Fruit fly (Drosophila melanogaster): ENCODE results near the gene CG17195.

Gene CG17195

DNA sequence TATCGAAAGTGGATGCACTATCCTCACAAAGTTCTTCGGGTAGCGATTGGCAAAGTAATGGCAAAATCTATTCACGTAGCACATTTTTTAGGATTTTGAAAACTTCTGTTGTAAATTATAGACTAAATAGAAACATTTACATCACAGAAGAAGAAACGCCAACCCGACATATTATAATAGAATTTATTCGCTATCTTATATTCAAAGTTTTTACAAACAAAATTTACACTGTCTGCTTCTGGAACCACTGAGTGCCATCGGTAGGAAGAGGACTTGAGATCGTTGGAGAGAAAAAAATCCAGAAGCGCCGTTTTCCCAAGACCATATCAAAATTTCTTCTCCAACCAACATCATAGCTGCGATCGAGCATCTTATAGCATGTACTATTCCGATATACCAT, at the start of gene CG17195:
TSS of gene CG17195 (minus strand) at position 101 of the 400 bp plus-strand sequence.
- TF ChIP-seq CTCF (optimal IDR thresholded peaks at IDR 0.05) (no peak), CG8478 (optimal IDR thresholded peaks at IDR 0.05) (no peak)

- TF ChIP-seq CTCF (optimal IDR thresholded peaks at IDR 0.05) (no peak), CG8478 (optimal IDR thresholded peaks at IDR 0.05) (no peak)
Measured at dm6 chr3R:25815179-25815578, 38.2 kb upstream of the CG17195 start, which contains the start of gene CG14354. TSS of gene CG14354 (plus strand) at chr3R:25815479.

DNA sequence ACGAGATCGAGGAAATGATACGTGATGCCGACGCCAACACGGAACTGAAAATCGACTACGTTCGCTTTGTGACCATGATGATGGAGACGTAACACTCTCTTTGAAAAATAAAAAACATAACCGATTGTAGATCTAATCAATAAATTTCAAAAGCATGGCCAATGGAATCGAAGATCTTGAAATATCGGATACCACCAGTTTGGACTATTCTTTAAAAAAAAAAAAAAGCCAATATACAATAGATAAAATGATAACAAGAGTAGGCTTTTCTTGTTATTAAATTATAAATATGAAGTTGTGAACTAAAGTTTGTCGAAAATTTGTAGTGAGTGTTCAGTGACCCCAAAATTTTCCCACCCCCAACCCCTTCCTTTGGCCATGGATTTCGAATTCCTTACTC, 34.6 kb upstream of the CG17195 start, which contains the start of the genes Acam and CG17770:
TSS of gene Acam (plus strand) at position 301 of the 400 bp plus-strand sequence.
TSS of gene CG17770 (plus strand) at position 301 of the 400 bp plus-strand sequence.
- TF ChIP-seq CTCF (optimal IDR thresholded peaks at IDR 0.05) (no peak), CG8478 (optimal IDR thresholded peaks at IDR 0.05) (no peak)

DNA sequence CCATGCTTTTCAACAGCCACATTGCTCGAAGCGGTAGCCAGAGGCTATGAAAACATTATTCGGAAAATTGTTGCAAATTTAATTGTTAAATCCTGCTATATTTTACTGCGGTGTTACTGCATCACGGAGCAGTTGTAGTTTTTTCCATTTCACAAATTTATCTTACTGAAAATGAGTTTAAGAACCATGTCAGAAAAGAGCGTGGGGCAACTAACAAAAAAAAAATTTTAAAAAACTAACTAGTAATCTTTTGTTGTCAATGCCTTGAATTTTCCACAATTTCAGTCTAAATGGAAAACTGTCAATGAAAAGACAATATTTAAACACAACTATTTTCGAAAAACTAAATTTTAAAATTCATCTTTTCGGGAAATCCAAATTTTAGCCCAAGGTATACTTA, 33.8 kb upstream of the CG17195 start, which contains the start of gene CG5024:
TSS of gene CG5024 (plus strand) at position 301 of the 400 bp plus-strand sequence.
- TF ChIP-seq CTCF (optimal IDR thresholded peaks at IDR 0.05) = no peak
- TF ChIP-seq CG8478 (optimal IDR thresholded peaks at IDR 0.05) = no peak

dm6 chr3R:25806145-25806544, 29.1 kb upstream of the CG17195 start, which contains the start of gene BG642167:
TSS of gene BG642167 (plus strand) at chr3R:25806445.
- TF ChIP-seq CTCF (optimal IDR thresholded peaks at IDR 0.05) (no peak), CG8478 (optimal IDR thresholded peaks at IDR 0.05) (no peak)

DNA sequence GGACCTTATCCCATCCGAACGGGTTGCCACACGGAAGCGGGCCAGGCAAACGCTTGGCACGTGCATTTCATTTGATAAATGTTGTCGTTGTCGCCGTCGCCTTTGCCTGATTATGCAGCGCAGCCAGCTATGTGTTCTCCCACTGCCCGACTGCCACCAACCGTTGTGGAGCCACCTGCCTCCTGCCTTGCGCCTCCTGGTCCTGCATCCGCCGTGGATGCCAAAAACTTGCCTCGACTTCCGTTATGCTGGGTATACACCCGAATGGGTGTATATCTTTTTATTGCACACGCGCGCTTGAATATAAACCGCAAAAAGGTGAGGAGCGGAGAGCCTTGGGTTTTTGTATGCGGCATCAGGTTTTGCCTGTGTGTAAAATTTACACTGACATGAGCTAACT, 14.8 kb upstream of the CG17195 start:
- TF ChIP-seq CG8478 (optimal IDR thresholded peaks at IDR 0.05) (no peak), CTCF (optimal IDR thresholded peaks at IDR 0.05) (no peak)

dm6 chr3R:25790371-25790770, 13.4 kb upstream of the CG17195 start, which contains the start of gene CG31093:
TSS of gene CG31093 (minus strand) at chr3R:25790471.
- TF ChIP-seq CTCF (optimal IDR thresholded peaks at IDR 0.05) (no peak), CG8478 (optimal IDR thresholded peaks at IDR 0.05) (no peak)

DNA sequence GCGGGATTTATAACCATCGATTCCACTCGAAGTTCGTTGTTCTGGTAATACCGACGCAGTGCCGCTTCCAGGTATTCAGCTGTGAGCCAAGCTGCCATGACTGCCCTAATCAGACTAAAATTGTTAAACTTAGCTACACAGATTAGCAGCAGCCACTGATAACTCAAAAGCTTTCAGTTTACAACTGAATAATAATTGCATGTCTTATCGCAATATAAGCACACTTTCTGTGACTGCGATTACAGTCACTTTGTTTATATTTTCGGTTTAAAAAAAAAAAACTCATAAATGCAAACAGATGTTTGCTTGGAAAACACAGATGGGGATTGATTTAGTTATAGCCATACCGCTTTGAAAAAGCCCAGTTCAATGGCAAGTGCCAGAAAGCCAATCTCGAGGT, 12.4 kb upstream of the CG17195 start, which contains the start of gene CG31380:
TSS of gene CG31380 (minus strand) at position 101 of the 400 bp plus-strand sequence.
- TF ChIP-seq CTCF (optimal IDR thresholded peaks at IDR 0.05) (no peak), CG8478 (optimal IDR thresholded peaks at IDR 0.05) (no peak)

DNA sequence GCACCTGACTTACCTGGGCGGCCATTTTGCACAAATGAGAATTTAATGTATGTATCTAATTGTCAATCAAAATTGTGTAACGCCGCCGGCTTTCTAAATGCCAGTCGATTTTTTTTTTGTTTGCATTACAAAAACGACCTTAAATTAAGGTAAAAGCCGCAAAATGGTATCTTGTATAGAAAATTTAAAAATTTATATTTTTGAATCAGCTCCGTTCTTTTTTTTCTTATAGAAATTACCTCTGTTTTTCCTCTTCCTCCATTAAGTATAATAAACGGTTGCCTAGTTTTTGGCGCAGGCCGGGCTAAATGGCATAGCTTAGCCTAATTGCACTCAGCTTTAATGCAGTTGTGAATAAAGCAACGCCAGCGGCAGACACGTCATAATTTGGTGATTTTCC, 10.2 kb upstream of the CG17195 start, which contains the start of gene CG4960:
TSS of gene CG4960 (minus strand) at position 101 of the 400 bp plus-strand sequence.
- TF ChIP-seq CG8478 (optimal IDR thresholded peaks at IDR 0.05) (no peak), CTCF (optimal IDR thresholded peaks at IDR 0.05) (no peak)

dm6 chr3R:25782855-25783424, 5.9 kb upstream of the CG17195 start:
- TF ChIP-seq CTCF (optimal IDR thresholded peaks at IDR 0.05) (no peak), CG8478 (optimal IDR thresholded peaks at IDR 0.05) (no peak)

- TF ChIP-seq CG8478 (optimal IDR thresholded peaks at IDR 0.05) (no peak), CTCF (optimal IDR thresholded peaks at IDR 0.05) (no peak)
Measured at dm6 chr3R:25778205-25778604, 1.2 kb upstream of the CG17195 start, which contains the start of gene CG4956. TSS of gene CG4956 (minus strand) at chr3R:25778305.

- no peak for TF ChIP-seq CTCF (optimal IDR thresholded peaks at IDR 0.05)
- TF ChIP-seq CG8478 (optimal IDR thresholded peaks at IDR 0.05) = no peak
Measured at dm6 chr3R:25776137-25776536, 861 bp downstream of the CG17195 start, which contains the start of gene CG17196. TSS of gene CG17196 (minus strand) at chr3R:25776237.

DNA sequence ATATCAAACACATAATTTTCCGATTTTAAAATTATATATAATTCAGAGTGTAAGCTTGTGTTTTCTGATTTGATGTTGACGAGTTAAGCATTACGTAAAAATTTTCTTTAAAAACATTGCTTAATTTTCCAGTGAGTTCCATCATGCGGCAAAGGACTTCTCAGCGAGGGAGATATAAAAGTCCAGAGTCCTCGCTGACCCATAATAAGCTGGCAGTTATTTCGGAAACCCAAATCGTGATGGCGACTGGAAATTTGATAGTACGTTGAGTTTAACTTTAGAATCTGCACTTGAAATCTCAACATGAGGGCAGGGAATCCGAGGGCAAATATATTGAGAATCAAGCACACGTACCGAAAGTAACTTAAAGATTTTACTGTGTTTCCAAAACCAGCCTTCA, 1.7 kb downstream of the CG17195 start, which contains the start of the genes CG17197 and CG17198:
TSS of gene CG17197 (minus strand) at position 101 of the 400 bp plus-strand sequence.
TSS of gene CG17198 (minus strand) at position 101 of the 400 bp plus-strand sequence.
- no peak for TF ChIP-seq CG8478 (optimal IDR thresholded peaks at IDR 0.05)
- TF ChIP-seq CTCF (optimal IDR thresholded peaks at IDR 0.05) = no peak

dm6 chr3R:25763005-25763404, 14.0 kb downstream of the CG17195 start, which contains the start of gene LpR1:
TSS of gene LpR1 (minus strand) at chr3R:25763105.
- no peak for TF ChIP-seq CTCF (optimal IDR thresholded peaks at IDR 0.05)
- TF ChIP-seq CG8478 (optimal IDR thresholded peaks at IDR 0.05) = no peak

- TF ChIP-seq CG8478 (optimal IDR thresholded peaks at IDR 0.05) = no peak
- TF ChIP-seq CTCF (optimal IDR thresholded peaks at IDR 0.05) = no peak
Measured at dm6 chr3R:25762005-25762764, 14.8 kb downstream of the CG17195 start.
